Fruit fly (Drosophila melanogaster) whole organism, wandering third instar larva: Measurements from ENCODE around the gene RYa-R.

ENCODE experiments used
- CG32264 ChIP-seq: fragments of 200-800 bp; sonication (Bioruptor generic); optimal IDR thresholded peaks from 2 replicates; lab custom pipeline; 2016; ENCODE audit warnings: missing biosample characterization, missing genetic modification characterization
- CG9705 ChIP-seq: fragments of 200-800 bp; sonication (Bioruptor generic); optimal IDR thresholded peaks from 2 replicates; lab custom pipeline; 2018; ENCODE audit warnings: missing biosample characterization, mild to moderate bottlenecking, missing genetic modification characterization
- CrebA ChIP-seq: fragments of 200-800 bp; sonication (Bioruptor generic); optimal IDR thresholded peaks from 2 replicates; lab custom pipeline; 2016; ENCODE audit warnings: missing biosample characterization, mild to moderate bottlenecking, missing genetic modification characterization, borderline replicate concordance
- Dfd ChIP-seq: fragments of >200 bp; optimal IDR thresholded peaks from 2 replicates; lab custom pipeline; 2017; ENCODE audit warnings: missing biosample characterization, missing genetic modification characterization
- Dif ChIP-seq: fragments of 200-275, 200-300 bp; sonication (Bioruptor generic); optimal IDR thresholded peaks from 2 replicates; lab custom pipeline; 2018; ENCODE audit warnings: missing biosample characterization, missing genetic modification characterization; ENCODE audit not compliant: partially characterized antibody
- GATAd ChIP-seq: sonication (Bioruptor generic); optimal IDR thresholded peaks from 2 replicates; lab custom pipeline; 2016; ENCODE audit warnings: missing biosample characterization, missing genetic modification characterization
- HLH106 ChIP-seq: fragments of 200-800 bp; optimal IDR thresholded peaks from 3 replicates; lab custom pipeline; 2019; ENCODE audit warnings: missing biosample characterization, mild to moderate bottlenecking, missing genetic modification characterization, moderate library complexity
- Hr78 ChIP-seq: fragments of >200 bp; optimal IDR thresholded peaks from 2 replicates; lab custom pipeline; 2017; ENCODE audit warnings: missing biosample characterization, missing genetic modification characterization
- Hr83 ChIP-seq: fragments of 200-300 bp; sonication (Bioruptor generic); optimal IDR thresholded peaks from 2 replicates; lab custom pipeline; 2016; ENCODE audit warnings: missing biosample characterization, mild to moderate bottlenecking, missing genetic modification characterization, moderate library complexity; ENCODE audit not compliant: poor library complexity, severe bottlenecking
- Mio ChIP-seq: sonication (Bioruptor generic); optimal IDR thresholded peaks from 2 replicates; lab custom pipeline; 2016; ENCODE audit warnings: missing biosample characterization, missing genetic modification characterization
- N ChIP-seq: fragments of >200 bp; optimal IDR thresholded peaks from 2 replicates; lab custom pipeline; 2018; ENCODE audit warnings: missing biosample characterization, missing external identifiers, missing genetic modification characterization
- OdsH ChIP-seq: fragments of 200-800 bp; sonication (Bioruptor generic); optimal IDR thresholded peaks from 2 replicates; lab custom pipeline; 2016; ENCODE audit warnings: missing biosample characterization, mild to moderate bottlenecking, missing genetic modification characterization
- Rel ChIP-seq, 2 experiments: fragments of 200-800 bp; sonication (Bioruptor generic) in 1 of 2; optimal IDR thresholded peaks; 2 replicates in 1 of 2; 3 replicates in 1 of 2; lab custom pipeline; 2016 to 2019; ENCODE audit warnings: mild to moderate bottlenecking in 2 of 2, missing biosample characterization in 2 of 2, missing genetic modification characterization in 2 of 2, moderate library complexity in 1 of 2
- Vsx2 ChIP-seq: fragments of 200-300, 225-300 bp; sonication (Bioruptor generic); optimal IDR thresholded peaks from 2 replicates; lab custom pipeline; 2018; ENCODE audit warnings: missing biosample characterization, missing genetic modification characterization; ENCODE audit not compliant: partially characterized antibody
- br ChIP-seq: fragments of 200-800 bp; sonication (Bioruptor generic); optimal IDR thresholded peaks from 2 replicates; lab custom pipeline; 2016; ENCODE audit warnings: missing biosample characterization, missing genetic modification characterization
- brk ChIP-seq: fragments of 200-800 bp; sonication (Bioruptor generic); optimal IDR thresholded peaks from 2 replicates; lab custom pipeline; 2016; ENCODE audit warnings: missing biosample characterization, mild to moderate bottlenecking, missing genetic modification characterization
- dl ChIP-seq, 2 experiments: fragments of 175-275, 200-275 bp in 1 of 2; fragments of 200-275 bp in 1 of 2; sonication (Bioruptor generic); optimal IDR thresholded peaks; lab custom pipeline; 2018; ENCODE audit warnings: mild to moderate bottlenecking in 2 of 2, missing biosample characterization in 2 of 2, missing genetic modification characterization in 2 of 2, moderate library complexity in 2 of 2; ENCODE audit not compliant: partially characterized antibody in 2 of 2, insufficient read depth in 1 of 2
- dmrt93B ChIP-seq: fragments of 200-800 bp; sonication (Bioruptor generic); optimal IDR thresholded peaks from 2 replicates; lab custom pipeline; 2018; ENCODE audit warnings: missing biosample characterization, mild to moderate bottlenecking, missing genetic modification characterization
- dsf ChIP-seq: sonication (Bioruptor generic); optimal IDR thresholded peaks from 2 replicates; lab custom pipeline; 2016; ENCODE audit warnings: missing biosample characterization, missing genetic modification characterization, borderline replicate concordance
- ey ChIP-seq: fragments of 200-800 bp; sonication (Bioruptor generic); optimal IDR thresholded peaks from 2 replicates; lab custom pipeline; 2016; ENCODE audit warnings: missing biosample characterization, missing genetic modification characterization
- foxo ChIP-seq, 2 experiments: fragments of 200-800 bp; sonication (Bioruptor generic); optimal IDR thresholded peaks; 2 replicates in 1 of 2; 3 replicates in 1 of 2; lab custom pipeline; 2016 to 2017; ENCODE audit warnings: missing biosample characterization in 2 of 2, missing genetic modification characterization in 2 of 2
- fru ChIP-seq: fragments of 200-800 bp; sonication (Bioruptor generic); optimal IDR thresholded peaks from 3 replicates; lab custom pipeline; 2016; ENCODE audit warnings: missing biosample characterization, mild to moderate bottlenecking, missing genetic modification characterization
- h ChIP-seq: fragments of 200-800 bp; sonication (Bioruptor generic); optimal IDR thresholded peaks from 3 replicates; lab custom pipeline; 2016; ENCODE audit warnings: missing biosample characterization, mild to moderate bottlenecking, missing genetic modification characterization
- jim ChIP-seq: fragments of 175-275, 200-325 bp; sonication (Bioruptor generic); optimal IDR thresholded peaks from 2 replicates; lab custom pipeline; 2016; ENCODE audit warnings: missing biosample characterization, mild to moderate bottlenecking, missing genetic modification characterization
- lola ChIP-seq: fragments of >200 bp; optimal IDR thresholded peaks from 2 replicates; lab custom pipeline; 2017; ENCODE audit warnings: missing biosample characterization, missing genetic modification characterization
- psq ChIP-seq: fragments of 200-800 bp; sonication (Bioruptor generic); optimal IDR thresholded peaks from 3 replicates; lab custom pipeline; 2017; ENCODE audit warnings: missing biosample characterization, mild to moderate bottlenecking, missing genetic modification characterization, moderate library complexity
- rgr ChIP-seq: fragments of 200-800 bp; sonication (Bioruptor generic); optimal IDR thresholded peaks from 3 replicates; lab custom pipeline; 2016; ENCODE audit warnings: missing biosample characterization, mild to moderate bottlenecking, missing genetic modification characterization
- sage ChIP-seq: fragments of 200-800 bp; sonication (Bioruptor generic); optimal IDR thresholded peaks from 2 replicates; lab custom pipeline; 2016; ENCODE audit warnings: missing biosample characterization, mild to moderate bottlenecking, missing genetic modification characterization
- usp ChIP-seq: fragments of >200 bp; optimal IDR thresholded peaks from 2 replicates; lab custom pipeline; 2017; ENCODE audit warnings: missing biosample characterization, missing genetic modification characterization
- woc ChIP-seq: sonication (Bioruptor generic); optimal IDR thresholded peaks from 2 replicates; lab custom pipeline; 2016; ENCODE audit warnings: missing biosample characterization, mild to moderate bottlenecking, missing genetic modification characterization

Gene RYa-R

dm6 chr3R:27069201-27069600 is 72.4 kb downstream of the RYa-R start:
- no peak for TF ChIP-seq h
- TF ChIP-seq sage (GFP tag; lab: Kevin White, UChicago): no peak
- TF ChIP-seq dmrt93B: no peak
- TF ChIP-seq lola (GFP tag; lab: Kevin White, UChicago): no peak
- no peak for TF ChIP-seq Mio
- TF ChIP-seq OdsH (GFP tag; lab: Kevin White, UChicago): no peak
- no peak for TF ChIP-seq CG32264
- no peak for TF ChIP-seq jim (GFP tag; lab: Kevin White, UChicago)
- no peak for TF ChIP-seq GATAd
- TF ChIP-seq psq (GFP tag; lab: Kevin White, UChicago): no peak
- TF ChIP-seq fru (GFP tag; lab: Kevin White, UChicago): no peak
- no peak for TF ChIP-seq Hr78 (GFP tag; lab: Kevin White, UChicago)
- TF ChIP-seq dsf: no peak
- TF ChIP-seq brk (GFP tag; lab: Kevin White, UChicago): no peak
- no peak for TF ChIP-seq CrebA (GFP tag; lab: Kevin White, UChicago)
- no peak for TF ChIP-seq foxo (GFP tag; optimal IDR thresholded peaks at IDR 0.05; lab: Kevin White, UChicago)
- no peak for TF ChIP-seq usp (GFP tag; lab: Kevin White, UChicago)

- TF ChIP-seq rgr (GFP tag; lab: Kevin White, UChicago): peak; percentile 0
- TF ChIP-seq Mio: no peak
- TF ChIP-seq usp (GFP tag; lab: Kevin White, UChicago): no peak
- no peak for TF ChIP-seq ey (GFP tag; lab: Kevin White, UChicago)
- TF ChIP-seq Hr83: peak; percentile 32
- no peak for TF ChIP-seq CrebA (GFP tag; lab: Kevin White, UChicago)
- TF ChIP-seq br (GFP tag; lab: Kevin White, UChicago): no peak
- no peak for TF ChIP-seq N
- TF ChIP-seq CG32264: no peak
- TF ChIP-seq jim (GFP tag; lab: Kevin White, UChicago): no peak
- peak; percentile 7 for TF ChIP-seq fru (GFP tag; lab: Kevin White, UChicago)
- TF ChIP-seq Vsx2: peak; percentile 33
- TF ChIP-seq dl (GFP tag; optimal IDR thresholded peaks at IDR 0.05; lab: Kevin White, UChicago; ENCODE audit: insufficient read depth in 1 of 2, partially characterized antibody in 2 of 2): peak; percentile 61 to 89
- TF ChIP-seq dmrt93B: no peak
- TF ChIP-seq woc (GFP tag; lab: Kevin White, UChicago): no peak
- TF ChIP-seq h: peak; percentile 49
- no peak for TF ChIP-seq Hr78 (GFP tag; lab: Kevin White, UChicago)
- TF ChIP-seq brk (GFP tag; lab: Kevin White, UChicago): no peak
- TF ChIP-seq Dif (GFP tag; lab: Kevin White, UChicago): peak; percentile 87
- no peak for TF ChIP-seq Rel (GFP tag; optimal IDR thresholded peaks at IDR 0.05; lab: Kevin White, UChicago)
- no peak for TF ChIP-seq Rel (tag; optimal IDR thresholded peaks at IDR 0.05; lab: Kevin White, UChicago)
- TF ChIP-seq foxo (GFP tag; optimal IDR thresholded peaks at IDR 0.05; lab: Kevin White, UChicago): peak in 1 of 2 experiments; percentile 6
Observed at dm6 chr3R:27069810-27070625, 73.2 kb downstream of the RYa-R start, which contains the start of gene spz. TSS of gene spz (minus strand) at chr3R:27070070.

dm6 chr3R:27070906-27071498 is 74.2 kb downstream of the RYa-R start:
- TF ChIP-seq h (no peak), dsf (no peak), CG9705 (GFP tag; lab: Kevin White, UChicago) (no peak), CG32264 (no peak), OdsH (GFP tag; lab: Kevin White, UChicago) (no peak), brk (GFP tag; lab: Kevin White, UChicago) (no peak), br (GFP tag; lab: Kevin White, UChicago) (no peak), jim (GFP tag; lab: Kevin White, UChicago) (no peak), Dfd (GFP tag; lab: Kevin White, UChicago) (no peak), lola (GFP tag; lab: Kevin White, UChicago) (no peak), ey (GFP tag; lab: Kevin White, UChicago) (no peak), dmrt93B (no peak), HLH106 (no peak), Hr83 (no peak), rgr (GFP tag; lab: Kevin White, UChicago) (no peak), Dif (GFP tag; lab: Kevin White, UChicago) (no peak), usp (GFP tag; lab: Kevin White, UChicago) (no peak), Vsx2 (no peak)
